Worm (Caenorhabditis elegans) whole organism, L1 larva: ENCODE data around the gene pgam-5.

Experiments
- ceh-82 ChIP-seq, 3 experiments: fragments of 150-350 bp in 1 of 3; sonication (generic microtip) in 2 of 3; optimal IDR thresholded peaks; 2 replicates each; lab custom pipeline; 2014 to 2017; ENCODE audit warnings: missing biosample characterization in 3 of 3, missing genetic modification characterization in 3 of 3
- ces-1 ChIP-seq: fragments of 150-350 bp; optimal IDR thresholded peaks from 2 replicates; lab custom pipeline; 2014; ENCODE audit warnings: missing biosample characterization, missing genetic modification reagents, missing genetic modification characterization
- dsc-1 ChIP-seq: sonication (generic microtip); optimal IDR thresholded peaks from 2 replicates; lab custom pipeline; 2016; ENCODE audit warnings: mild to moderate bottlenecking, missing genetic modification characterization, missing compliant biosample characterization
- efl-1 ChIP-seq, 4 experiments: fragments of 150-350 bp; optimal IDR thresholded peaks in 3 of 4; peaks in 1 of 4; 1 replicate in 1 of 4; 2 replicates in 3 of 4; lab custom pipeline; 2014; ENCODE audit warnings: missing biosample characterization in 2 of 4, missing genetic modification characterization in 2 of 4, missing genetic modification reagents in 2 of 4
- efl-3 ChIP-seq: fragments of 200-800 bp; sonication (Bioruptor generic); optimal IDR thresholded peaks from 2 replicates; lab custom pipeline; 2018; ENCODE audit warnings: mild to moderate bottlenecking, missing genetic modification characterization, missing compliant biosample characterization
- egl-27 ChIP-seq, 2 experiments: fragments of 150-350 bp in 1 of 2; sonication (generic microtip); optimal IDR thresholded peaks; 3 replicates each; lab custom pipeline; 2017 to 2018; ENCODE audit warnings: missing biosample characterization in 2 of 2, missing genetic modification characterization in 2 of 2, missing genetic modification reagents in 2 of 2
- elt-2 ChIP-seq: sonication (generic microtip); optimal IDR thresholded peaks from 2 replicates; lab custom pipeline; 2016; ENCODE audit warnings: missing genetic modification characterization, mild to moderate bottlenecking, inconsistent platforms, missing compliant biosample characterization, missing genetic modification reagents
- ets-5 ChIP-seq: fragments of 200-800 bp; sonication (Bioruptor generic); IDR thresholded peaks from 2 replicates; pipeline ENCODE4 v1.3.6; 2022; ENCODE audit warnings: missing genetic modification characterization, missing compliant biosample characterization
- fkh-8 ChIP-seq: sonication (generic microtip); optimal IDR thresholded peaks from 2 replicates; lab custom pipeline; 2016; ENCODE audit warnings: mild to moderate bottlenecking, missing genetic modification characterization, missing compliant biosample characterization
- jun-1 ChIP-seq: fragments of 150-350 bp; optimal IDR thresholded peaks from 2 replicates; lab custom pipeline; 2014; ENCODE audit warnings: missing biosample characterization, missing genetic modification reagents, missing genetic modification characterization
- lin-14 ChIP-seq: fragments of 200-800 bp; sonication (Bioruptor generic); optimal IDR thresholded peaks from 2 replicates; lab custom pipeline; 2018; ENCODE audit warnings: mild to moderate bottlenecking, missing genetic modification characterization, moderate library complexity, missing compliant biosample characterization
- lin-35 ChIP-seq, 2 experiments: fragments of 150-350 bp; optimal IDR thresholded peaks; 2 replicates each; lab custom pipeline; 2014; ENCODE audit warnings: missing biosample characterization in 2 of 2, missing genetic modification characterization in 2 of 2, missing genetic modification reagents in 2 of 2
- lsy-2 ChIP-seq, 2 experiments: fragments of 150-350 bp; optimal IDR thresholded peaks; 2 replicates each; lab custom pipeline; 2014; ENCODE audit warnings: missing biosample characterization in 2 of 2, missing genetic modification characterization in 2 of 2
- mep-1 ChIP-seq: fragments of 150-350 bp; optimal IDR thresholded peaks from 2 replicates; lab custom pipeline; 2014; ENCODE audit warnings: missing biosample characterization, missing genetic modification characterization
- nhr-11 ChIP-seq: fragments of 150-350 bp; optimal IDR thresholded peaks from 2 replicates; lab custom pipeline; 2014; ENCODE audit warnings: missing biosample characterization, missing genetic modification characterization
- nhr-20 ChIP-seq: sonication (generic microtip); optimal IDR thresholded peaks from 2 replicates; lab custom pipeline; 2016; ENCODE audit warnings: mild to moderate bottlenecking, missing genetic modification characterization, missing compliant biosample characterization
- nhr-71 ChIP-seq: sonication (generic microtip); optimal IDR thresholded peaks from 2 replicates; lab custom pipeline; 2016; ENCODE audit warnings: mild to moderate bottlenecking, missing genetic modification characterization, moderate library complexity, missing compliant biosample characterization
- nhr-90 ChIP-seq: sonication (generic microtip); optimal IDR thresholded peaks from 2 replicates; lab custom pipeline; 2016; ENCODE audit warnings: mild to moderate bottlenecking, missing genetic modification characterization, missing compliant biosample characterization; ENCODE audit not compliant: poor library complexity
- pag-3 ChIP-seq: sonication (generic microtip); optimal IDR thresholded peaks from 2 replicates; lab custom pipeline; 2017; ENCODE audit warnings: missing genetic modification characterization, mild to moderate bottlenecking, missing compliant biosample characterization, antibody characterized with exemption, borderline replicate concordance; ENCODE audit not compliant: insufficient read depth
- rnt-1 ChIP-seq: sonication (generic microtip); optimal IDR thresholded peaks from 2 replicates; lab custom pipeline; 2016; ENCODE audit warnings: mild to moderate bottlenecking, missing genetic modification characterization, moderate library complexity, missing compliant biosample characterization
- snu-23 ChIP-seq: sonication (generic microtip); optimal IDR thresholded peaks from 2 replicates; lab custom pipeline; 2016; ENCODE audit warnings: missing genetic modification characterization, missing compliant biosample characterization
- sox-4 ChIP-seq: sonication (generic microtip); optimal IDR thresholded peaks from 2 replicates; lab custom pipeline; 2016; ENCODE audit warnings: missing genetic modification characterization, missing compliant biosample characterization
- swsn-7 ChIP-seq: sonication (generic microtip); optimal IDR thresholded peaks from 2 replicates; lab custom pipeline; 2016; ENCODE audit warnings: missing genetic modification characterization, missing compliant biosample characterization
- unc-30 ChIP-seq: sonication (generic microtip); optimal IDR thresholded peaks from 2 replicates; lab custom pipeline; 2017; ENCODE audit warnings: missing biosample characterization, missing genetic modification characterization
- unc-62 ChIP-seq: fragments of 150-350 bp; optimal IDR thresholded peaks from 2 replicates; lab custom pipeline; 2014; ENCODE audit warnings: missing biosample characterization, missing genetic modification reagents, missing genetic modification characterization
- xbp-1 ChIP-seq: sonication (generic microtip); optimal IDR thresholded peaks from 2 replicates; lab custom pipeline; 2016; ENCODE audit warnings: missing genetic modification characterization, missing compliant biosample characterization
- zag-1 ChIP-seq: fragments of 150-350 bp; optimal IDR thresholded peaks from 2 replicates; lab custom pipeline; 2014; ENCODE audit warnings: missing biosample characterization, missing genetic modification characterization
- ztf-11 ChIP-seq, 2 experiments: sonication (generic microtip); optimal IDR thresholded peaks; 2 replicates each; lab custom pipeline; 2016 to 2017; ENCODE audit warnings: missing genetic modification characterization in 2 of 2, missing biosample characterization in 1 of 2, missing compliant biosample characterization in 1 of 2
- ztf-4 ChIP-seq: fragments of 150-350 bp; optimal IDR thresholded peaks from 2 replicates; lab custom pipeline; 2014; ENCODE audit warnings: missing biosample characterization, missing genetic modification characterization

pgam-5 gene

ce11 chrII:7642016-7642653, 43.6 kb upstream of the pgam-5 start (continued):
- TF ChIP-seq egl-27 (tag; optimal IDR thresholded peaks at IDR 0.05; lab: Kevin White, UChicago) (peak in 1 of 2 experiments; percentile 21), zag-1 (tag; lab: Kevin White, UChicago) (peak; percentile 64), efl-3 (GFP tag; lab: Kevin White, UChicago) (no peak), jun-1 (tag; lab: Kevin White, UChicago) (peak; percentile 31), nhr-90 (tag; lab: Kevin White, UChicago) (no peak), lin-35 (GFP tag; optimal IDR thresholded peaks at IDR 0.05; lab: Kevin White, UChicago) (peak in 1 of 2 experiments; percentile 47), sox-4 (tag; lab: Kevin White, UChicago) (no peak), pag-3 (tag; lab: Kevin White, UChicago) (no peak), ceh-82 (tag; optimal IDR thresholded peaks at IDR 0.05; lab: Kevin White, UChicago) (peak; percentile 34 to 77 (median 48)), xbp-1 (tag; lab: Kevin White, UChicago) (peak; percentile 61)

- TF ChIP-seq dsc-1 = peak; percentile 38
- TF ChIP-seq nhr-90 (tag; lab: Kevin White, UChicago) = no peak
- TF ChIP-seq fkh-8 (tag; lab: Kevin White, UChicago) = peak; percentile 39
- peak; percentile 13 for TF ChIP-seq nhr-11 (tag; lab: Kevin White, UChicago)
- no peak for TF ChIP-seq ztf-4
- peak; percentile 34 for TF ChIP-seq snu-23 (GFP tag; lab: Kevin White, UChicago)
- peak; percentile 18 for TF ChIP-seq mep-1 (tag; lab: Kevin White, UChicago)
- peak; percentile 35 for TF ChIP-seq swsn-7 (tag; lab: Kevin White, UChicago)
- peak; percentile 24 to 51 for TF ChIP-seq lsy-2 (tag; optimal IDR thresholded peaks at IDR 0.05; lab: Kevin White, UChicago)
- peak; percentile 78 for TF ChIP-seq nhr-71 (tag; lab: Kevin White, UChicago)
- peak; percentile 76 for TF ChIP-seq lin-14
- TF ChIP-seq rnt-1 (tag; lab: Kevin White, UChicago) = peak; percentile 79
- TF ChIP-seq nhr-20 (tag; lab: Kevin White, UChicago) = peak; percentile 37
- TF ChIP-seq efl-1 (optimal IDR thresholded peaks at IDR 0.05; lab: Kevin White, UChicago) = peak in 1 of 2 experiments; percentile 18
- TF ChIP-seq efl-1 (GFP tag; optimal IDR thresholded peaks at IDR 0.05 in 1 of 2; lab: Kevin White, UChicago) = peak in 1 of 2 experiments; percentile 84
- no peak for TF ChIP-seq ces-1 (GFP tag; lab: Kevin White, UChicago)
Observed at ce11 chrII:7640161-7640841, 41.7 kb upstream of the pgam-5 start.

- TF ChIP-seq elt-2 (tag; lab: Kevin White, UChicago) (peak; percentile 40), efl-3 (GFP tag; lab: Kevin White, UChicago) (no peak), ets-5 (GFP tag; lab: Robert Waterston, UW) (no peak), swsn-7 (tag; lab: Kevin White, UChicago) (no peak), unc-30 (tag; lab: Kevin White, UChicago) (no peak)
Observed at ce11 chrII:7639036-7639435, 40.5 kb upstream of the pgam-5 start.

ce11 chrII:7636941-7637340, 38.4 kb upstream of the pgam-5 start:
- TF ChIP-seq ztf-11 (tag; optimal IDR thresholded peaks at IDR 0.05; lab: Kevin White, UChicago) (no peak), dsc-1 (peak; percentile 61)

- peak in 1 of 2 experiments; percentile 4 for TF ChIP-seq lin-35 (GFP tag; optimal IDR thresholded peaks at IDR 0.05; lab: Kevin White, UChicago)
- no peak for TF ChIP-seq unc-62 (GFP tag; lab: Kevin White, UChicago)
- TF ChIP-seq lin-14 = peak; percentile 4
- TF ChIP-seq, all 84 proteins: peak for 2
Observed at ce11 chrII:7635296-7635695, 36.7 kb upstream of the pgam-5 start.
